Fruit fly (Drosophila melanogaster): ENCODE data around the gene mud.
A peak's percentile ranks its signal among the peaks of the same experiment; 100 is the strongest.

mud gene

DNA sequence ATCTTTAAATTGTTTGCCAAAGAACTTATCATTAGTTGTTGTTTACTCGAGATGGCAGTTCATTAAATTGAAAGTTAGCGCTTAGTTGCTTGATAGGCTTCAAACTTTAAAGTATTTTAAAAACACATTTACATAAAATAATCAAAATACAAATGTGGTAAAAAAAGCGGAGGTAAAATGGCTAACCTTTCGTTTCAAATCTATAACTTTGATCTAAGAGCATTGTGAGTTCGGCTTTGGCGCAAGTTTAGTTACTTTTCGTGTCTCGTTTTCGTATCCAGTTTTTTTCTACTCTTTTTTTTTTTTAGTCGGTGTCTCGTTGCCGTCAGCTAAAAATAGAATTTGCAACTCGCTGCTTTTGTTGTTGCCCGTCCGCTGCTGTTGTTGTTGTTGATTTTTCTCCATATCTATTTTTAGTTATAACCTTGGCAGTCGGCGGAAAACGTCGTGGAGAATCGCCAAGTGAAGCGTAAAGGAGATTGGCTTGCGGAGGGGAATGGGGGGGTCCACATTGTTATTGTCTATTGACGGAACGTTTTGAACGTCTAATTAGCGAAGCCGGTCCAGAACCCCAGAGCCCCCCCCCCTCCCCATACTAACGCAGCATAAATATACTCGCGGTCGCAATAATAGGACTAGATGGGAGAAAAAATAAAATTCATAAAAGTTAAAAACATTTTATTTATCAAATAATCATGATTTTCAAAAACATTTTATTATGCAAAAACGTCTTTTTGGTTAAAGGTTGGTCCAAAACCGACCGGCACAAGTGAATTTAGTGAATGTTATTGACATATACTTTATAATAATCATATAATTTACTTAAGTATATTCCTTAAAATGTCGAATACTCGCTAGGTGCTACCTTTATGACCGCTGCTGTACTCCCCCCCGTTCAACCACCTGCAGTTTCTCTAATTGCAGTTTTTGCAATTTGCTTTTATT, 32.8 kb upstream of the mud start (continued):
- TF ChIP-seq OdsH (GFP tag; optimal IDR thresholded peaks at IDR 0.05) (peak; percentile 71), topi (GFP tag; optimal IDR thresholded peaks at IDR 0.05) (no peak), CG31627 (GFP tag; optimal IDR thresholded peaks at IDR 0.05) (no peak), Eip75B (GFP tag; optimal IDR thresholded peaks at IDR 0.05) (no peak), Gug (GFP tag; IDR thresholded peaks at IDR 0.05) (peak; percentile 80), CG11762 (GFP tag; optimal IDR thresholded peaks at IDR 0.05; ENCODE audit: insufficient read depth) (peak; percentile 45), Hr39 (GFP tag; optimal IDR thresholded peaks at IDR 0.05) (no peak), Ets21C (GFP tag; optimal IDR thresholded peaks at IDR 0.05) (no peak), Eip93F (GFP tag; optimal IDR thresholded peaks at IDR 0.05) (no peak), Met (GFP tag; optimal IDR thresholded peaks at IDR 0.05) (peak; percentile 15), CG10631 (GFP tag; optimal IDR thresholded peaks at IDR 0.05) (peak; percentile 73), Sox14 (GFP tag; optimal IDR thresholded peaks at IDR 0.05) (peak; percentile 39), CG3919 (GFP tag; optimal IDR thresholded peaks at IDR 0.05) (peak; percentile 61), cyc (GFP tag; optimal IDR thresholded peaks at IDR 0.05) (no peak), vri (GFP tag; optimal IDR thresholded peaks at IDR 0.05) (no peak), salr (GFP tag; optimal IDR thresholded peaks at IDR 0.05) (peak; percentile 33 to 59), ss (GFP tag; optimal IDR thresholded peaks at IDR 0.05) (peak; percentile 33 to 64), dsx (GFP tag; optimal IDR thresholded peaks at IDR 0.05; ENCODE audit: poor library complexity, severe bottlenecking) (peak; percentile 72), Hr38 (GFP tag; optimal IDR thresholded peaks at IDR 0.05) (no peak), CG34406 (GFP tag; optimal IDR thresholded peaks at IDR 0.05) (peak; percentile 46)

- TF ChIP-seq Smox (GFP tag; optimal IDR thresholded peaks at IDR 0.05) (peak; percentile 9), vri (GFP tag; optimal IDR thresholded peaks at IDR 0.05) (peak; percentile 56), Eip75B (GFP tag; optimal IDR thresholded peaks at IDR 0.05) (no peak), Met (GFP tag; optimal IDR thresholded peaks at IDR 0.05) (peak; percentile 38), fd85E (GFP tag; optimal IDR thresholded peaks at IDR 0.05) (no peak), pdm3 (GFP tag; optimal IDR thresholded peaks at IDR 0.05) (no peak), CG8319 (GFP tag; optimal IDR thresholded peaks at IDR 0.05) (no peak), topi (GFP tag; optimal IDR thresholded peaks at IDR 0.05) (peak; percentile 17), CG3919 (GFP tag; optimal IDR thresholded peaks at IDR 0.05) (no peak), Sox102F (GFP tag; optimal IDR thresholded peaks at IDR 0.05) (no peak), CG3032 (tag; optimal IDR thresholded peaks at IDR 0.05) (peak; percentile 41), dac (GFP tag; optimal IDR thresholded peaks at IDR 0.05) (no peak), svp (GFP tag) (peak; percentile 80), Sox15 (GFP tag; optimal IDR thresholded peaks at IDR 0.05) (no peak), ss (GFP tag; optimal IDR thresholded peaks at IDR 0.05) (peak in 1 of 2 experiments; percentile 17), fkh (GFP tag; optimal IDR thresholded peaks at IDR 0.05) (peak; percentile 42), Hr39 (GFP tag; optimal IDR thresholded peaks at IDR 0.05) (peak; percentile 25), Eip78C (GFP tag) (peak; percentile 66), CG32006 (GFP tag; optimal IDR thresholded peaks at IDR 0.05) (peak; percentile 38), lz (GFP tag; optimal IDR thresholded peaks at IDR 0.05) (peak; percentile 14), Ets96B (tag; optimal IDR thresholded peaks at IDR 0.05) (peak; percentile 10), CG31627 (GFP tag; optimal IDR thresholded peaks at IDR 0.05) (peak; percentile 16), Ets21C (GFP tag; optimal IDR thresholded peaks at IDR 0.05) (peak; percentile 6), OdsH (GFP tag; optimal IDR thresholded peaks at IDR 0.05) (no peak), CG6163 (GFP tag; IDR thresholded peaks at IDR 0.05) (peak; percentile 36; the same call in 1 of the 3 replicates), CG11762 (GFP tag; optimal IDR thresholded peaks at IDR 0.05; ENCODE audit: insufficient read depth) (no peak)
Measured at dm6 chrX:14215834-14216233, 31.7 kb upstream of the mud start.

- TF ChIP-seq Met (GFP tag; optimal IDR thresholded peaks at IDR 0.05): no peak
- TF ChIP-seq cyc (GFP tag; optimal IDR thresholded peaks at IDR 0.05): no peak
- no peak for TF ChIP-seq fd85E (GFP tag; optimal IDR thresholded peaks at IDR 0.05)
- TF ChIP-seq svp (GFP tag): peak; percentile 61
- TF ChIP-seq Eip78C (GFP tag): peak; percentile 74
- no peak for TF ChIP-seq CG8632 (GFP tag; optimal IDR thresholded peaks at IDR 0.05)
- TF ChIP-seq acj6 (GFP tag; optimal IDR thresholded peaks at IDR 0.05): no peak
- no peak for TF ChIP-seq OdsH (GFP tag; optimal IDR thresholded peaks at IDR 0.05)
- TF ChIP-seq CG4318 (GFP tag; optimal IDR thresholded peaks at IDR 0.05): no peak
- TF ChIP-seq CG32006 (GFP tag; optimal IDR thresholded peaks at IDR 0.05): peak; percentile 43
- no peak for TF ChIP-seq topi (GFP tag; optimal IDR thresholded peaks at IDR 0.05)
- no peak for TF ChIP-seq CG6854 (GFP tag; optimal IDR thresholded peaks at IDR 0.05)
- no peak for TF ChIP-seq ss (GFP tag; optimal IDR thresholded peaks at IDR 0.05)
- TF ChIP-seq Ets96B (tag; optimal IDR thresholded peaks at IDR 0.05): no peak
- TF ChIP-seq Smox (GFP tag; optimal IDR thresholded peaks at IDR 0.05): no peak
- TF ChIP-seq Hr39 (GFP tag; optimal IDR thresholded peaks at IDR 0.05): no peak
- TF ChIP-seq CG15336 (GFP tag; IDR thresholded peaks at IDR 0.05): no peak
- no peak for TF ChIP-seq lz (GFP tag; optimal IDR thresholded peaks at IDR 0.05)
- TF ChIP-seq CG6163 (GFP tag; IDR thresholded peaks at IDR 0.05): no peak
- no peak for TF ChIP-seq pdm3 (GFP tag; optimal IDR thresholded peaks at IDR 0.05)
- TF ChIP-seq CG3032 (tag; optimal IDR thresholded peaks at IDR 0.05): no peak
- no peak for TF ChIP-seq Sox102F (GFP tag; optimal IDR thresholded peaks at IDR 0.05)
- no peak for TF ChIP-seq Ets21C (GFP tag; optimal IDR thresholded peaks at IDR 0.05)
- TF ChIP-seq Blimp-1 (GFP tag; optimal IDR thresholded peaks at IDR 0.05): no peak
- TF ChIP-seq Sox15 (GFP tag; optimal IDR thresholded peaks at IDR 0.05): no peak
- TF ChIP-seq CG10631 (GFP tag; optimal IDR thresholded peaks at IDR 0.05): peak; percentile 23
- TF ChIP-seq CG11294 (GFP tag; IDR thresholded peaks at IDR 0.05): no peak
Measured at dm6 chrX:14216844-14217243, 30.7 kb upstream of the mud start.

All from whole organism, prepupa.